Fruit fly (Drosophila melanogaster): ENCODE measurements around the gene CG46280.
A peak's percentile ranks its signal among the peaks of the same experiment; 100 is the strongest.

The CG46280 gene

dm6 chr3R:13015811-13016766 lies 14.4 kb downstream of the CG46280 start (continued):
- no peak for TF ChIP-seq stwl (tag; optimal IDR thresholded peaks at IDR 0.05)
- no peak for TF ChIP-seq CG18476 (GFP tag; optimal IDR thresholded peaks at IDR 0.05)
- no peak for TF ChIP-seq D19A (tag; optimal IDR thresholded peaks at IDR 0.05)
- peak; percentile 39 for TF ChIP-seq CG9609 (GFP tag; optimal IDR thresholded peaks at IDR 0.05)
- TF ChIP-seq CG34224 (GFP tag; IDR thresholded peaks at IDR 0.05; ENCODE audit: partially characterized antibody): no peak
- TF ChIP-seq Stat92E (GFP tag; optimal IDR thresholded peaks at IDR 0.05): peak in 1 of 3 experiments; percentile 38
- TF ChIP-seq ftz-f1 (GFP tag; optimal IDR thresholded peaks at IDR 0.05): no peak
- TF ChIP-seq abd-A (tag; optimal IDR thresholded peaks at IDR 0.05): peak; percentile 14
- no peak for TF ChIP-seq ro (GFP tag; IDR thresholded peaks at IDR 0.05)
- no peak for TF ChIP-seq CG43689 (GFP tag; IDR thresholded peaks at IDR 0.05)
- TF ChIP-seq CG3163 (GFP tag; optimal IDR thresholded peaks at IDR 0.05): no peak
- TF ChIP-seq CG6791 (GFP tag; IDR thresholded peaks at IDR 0.05; ENCODE audit: partially characterized antibody): no peak
- TF ChIP-seq Mrtf (GFP tag; IDR thresholded peaks at IDR 0.05): no peak
- no peak for TF ChIP-seq HHEX (GFP tag; optimal IDR thresholded peaks at IDR 0.05)
- no peak for TF ChIP-seq pan (optimal IDR thresholded peaks at IDR 0.05)
- TF ChIP-seq pan (GFP tag; optimal IDR thresholded peaks at IDR 0.05 in 1 of 2, IDR thresholded peaks at IDR 0.05 in 1 of 2): peak in 1 of 2 experiments; percentile 4
- no peak for TF ChIP-seq E2f1 (GFP tag; IDR thresholded peaks at IDR 0.05)
- peak; percentile 86 for TF ChIP-seq CG6175 (GFP tag; IDR thresholded peaks at IDR 0.05)
- peak; percentile 48 for TF ChIP-seq sug (tag; optimal IDR thresholded peaks at IDR 0.05)
- TF ChIP-seq CG14050 (GFP tag; IDR thresholded peaks at IDR 0.05): no peak
- peak; percentile 3 for TF ChIP-seq CG3838 (GFP tag; optimal IDR thresholded peaks at IDR 0.05)
- peak; percentile 47 for TF ChIP-seq shn (GFP tag; optimal IDR thresholded peaks at IDR 0.05)
- TF ChIP-seq tna (GFP tag; IDR thresholded peaks at IDR 0.05; ENCODE audit: partially characterized antibody): no peak
- no peak for TF ChIP-seq lola (GFP tag; optimal IDR thresholded peaks at IDR 0.05)
- TF ChIP-seq CG17568 (GFP tag; optimal IDR thresholded peaks at IDR 0.05): no peak
- TF ChIP-seq Usf (GFP tag; optimal IDR thresholded peaks at IDR 0.05): no peak
- no peak for TF ChIP-seq Neu2 (GFP tag; optimal IDR thresholded peaks at IDR 0.05; ENCODE audit: borderline replicate concordance)
- TF ChIP-seq Tbp (GFP tag; optimal IDR thresholded peaks at IDR 0.05): peak; percentile 30
- TF ChIP-seq Atf-2 (GFP tag; optimal IDR thresholded peaks at IDR 0.05): no peak
- TF ChIP-seq CG12391 (tag; optimal IDR thresholded peaks at IDR 0.05): no peak
- TF ChIP-seq knrl (GFP tag; IDR thresholded peaks at IDR 0.05; ENCODE audit: partially characterized antibody): no peak
- TF ChIP-seq Hr3 (GFP tag; optimal IDR thresholded peaks at IDR 0.05): no peak
- TF ChIP-seq mirr (GFP tag; optimal IDR thresholded peaks at IDR 0.05): peak; percentile 31
- TF ChIP-seq Abd-B (GFP tag; optimal IDR thresholded peaks at IDR 0.05): no peak
- TF ChIP-seq onecut (GFP tag; IDR thresholded peaks at IDR 0.05): 0 out of 2 replicates have a peak, but pooled peaks have one; percentile 4
- TF ChIP-seq Dad (GFP tag; optimal IDR thresholded peaks at IDR 0.05): no peak
- no peak for TF ChIP-seq wdn (GFP tag; IDR thresholded peaks at IDR 0.05)
- TF ChIP-seq odd (GFP tag; optimal IDR thresholded peaks at IDR 0.05): no peak
- no peak for TF ChIP-seq Oli (tag; optimal IDR thresholded peaks at IDR 0.05)
- TF ChIP-seq Nf-YA (GFP tag; IDR thresholded peaks at IDR 0.05): no peak
- TF ChIP-seq CG10366 (GFP tag; IDR thresholded peaks at IDR 0.05): no peak
- no peak for TF ChIP-seq CG30020 (tag; optimal IDR thresholded peaks at IDR 0.05)
- no peak for TF ChIP-seq Antp (GFP tag; optimal IDR thresholded peaks at IDR 0.05)
- TF ChIP-seq crp (GFP tag; optimal IDR thresholded peaks at IDR 0.05): no peak
- TF ChIP-seq CG4282 (GFP tag; optimal IDR thresholded peaks at IDR 0.05): no peak
- TF ChIP-seq ATbp (GFP tag; optimal IDR thresholded peaks at IDR 0.05): no peak
- TF ChIP-seq CG5180 (GFP tag; optimal IDR thresholded peaks at IDR 0.05): no peak
- no peak for TF ChIP-seq bowl (GFP tag; IDR thresholded peaks at IDR 0.05)

All from whole organism, embryonic.